Fruit fly (Drosophila melanogaster) whole organism, embryonic: ENCODE results near the gene eEF1alpha2.

ENCODE experiments used
- C15 ChIP-seq: fragments of 200-800 bp; sonication (Bioruptor generic); IDR thresholded peaks from 3 replicates; pipeline ENCODE4 v1.3.6; 2022; ENCODE audit warnings: missing biosample characterization, missing genetic modification characterization
- CG10431 ChIP-seq: fragments of 200-800 bp; sonication (Bioruptor generic); optimal IDR thresholded peaks from 3 replicates; lab custom pipeline; 2018; ENCODE audit warnings: missing biosample characterization, mild to moderate bottlenecking, missing genetic modification characterization
- CG11560 ChIP-seq: fragments of 200-800 bp; sonication (Bioruptor generic); IDR thresholded peaks from 3 replicates; pipeline ENCODE4 v1.3.6; 2022; ENCODE audit warnings: missing biosample characterization, missing genetic modification characterization
- CG12391 ChIP-seq: fragments of 200-800 bp; sonication (Bioruptor generic); optimal IDR thresholded peaks from 3 replicates; lab custom pipeline; 2018; ENCODE audit warnings: missing biosample characterization, mild to moderate bottlenecking, missing genetic modification characterization, moderate library complexity
- CG12942 ChIP-seq: fragments of 200-800 bp; sonication (Bioruptor generic); optimal IDR thresholded peaks from 3 replicates; lab custom pipeline; 2016; ENCODE audit warnings: missing biosample characterization, missing genetic modification characterization
- CG13624 ChIP-seq: fragments of 200-800 bp; sonication (Bioruptor generic); optimal IDR thresholded peaks from 2 replicates; lab custom pipeline; 2016; ENCODE audit warnings: missing biosample characterization, missing genetic modification characterization
- CG13775 ChIP-seq: fragments of 200-800 bp; sonication (Bioruptor generic); optimal IDR thresholded peaks from 3 replicates; lab custom pipeline; 2017; ENCODE audit warnings: missing biosample characterization, mild to moderate bottlenecking, missing genetic modification characterization
- CG15479 ChIP-seq: fragments of 200-800 bp; sonication (Bioruptor generic); optimal IDR thresholded peaks from 3 replicates; lab custom pipeline; 2019; ENCODE audit warnings: missing biosample characterization, mild to moderate bottlenecking, missing genetic modification characterization, moderate library complexity
- CG17328 ChIP-seq: fragments of 200-800 bp; sonication (Bioruptor generic); IDR thresholded peaks from 2 replicates; pipeline ENCODE4 v1.3.6; 2022; ENCODE audit warnings: missing biosample characterization, missing genetic modification characterization
- CG17829 ChIP-seq: fragments of 200-800 bp; optimal IDR thresholded peaks from 2 replicates; lab custom pipeline; 2019; ENCODE audit warnings: missing biosample characterization, mild to moderate bottlenecking, missing genetic modification characterization, moderate library complexity
- CG2202 ChIP-seq: fragments of 200-800 bp; sonication (Bioruptor generic); optimal IDR thresholded peaks from 2 replicates; lab custom pipeline; 2018; ENCODE audit warnings: missing biosample characterization, mild to moderate bottlenecking, missing genetic modification characterization
- CG3281 ChIP-seq: fragments of 200-800 bp; sonication (Bioruptor generic); optimal IDR thresholded peaks from 3 replicates; lab custom pipeline; 2017; ENCODE audit warnings: missing biosample characterization, mild to moderate bottlenecking, missing genetic modification characterization
- CG34224 ChIP-seq: fragments of 200-800 bp; sonication (Bioruptor generic); IDR thresholded peaks from 3 replicates; pipeline ENCODE4 v1.3.6; 2022; ENCODE audit warnings: missing biosample characterization, missing genetic modification characterization; ENCODE audit not compliant: partially characterized antibody
- CG43689 ChIP-seq: fragments of 200-800 bp; sonication (Bioruptor generic); IDR thresholded peaks from 2 replicates; pipeline ENCODE4 v1.3.6; 2022; ENCODE audit warnings: missing biosample characterization, missing genetic modification characterization
- CG6689 ChIP-seq: fragments of 200-800 bp; sonication (Bioruptor generic); IDR thresholded peaks from 2 replicates; pipeline ENCODE4 v1.3.6; 2022; ENCODE audit warnings: missing biosample characterization, missing genetic modification characterization
- CG6765 ChIP-seq: fragments of 200-800 bp; sonication (Bioruptor generic); optimal IDR thresholded peaks from 3 replicates; lab custom pipeline; 2017; ENCODE audit warnings: missing biosample characterization, mild to moderate bottlenecking, missing genetic modification characterization
- CG8944 ChIP-seq: fragments of 200-800 bp; sonication (Bioruptor generic); optimal IDR thresholded peaks from 3 replicates; lab custom pipeline; 2016; ENCODE audit warnings: missing biosample characterization, missing genetic modification characterization
- Dek ChIP-seq: fragments of 200-800 bp; sonication (Bioruptor generic); optimal IDR thresholded peaks from 3 replicates; lab custom pipeline; 2019; ENCODE audit warnings: missing biosample characterization, mild to moderate bottlenecking, missing genetic modification characterization, moderate library complexity
- E2f1 ChIP-seq: fragments of 200-800 bp; sonication (Bioruptor generic); IDR thresholded peaks from 2 replicates; pipeline ENCODE4 v1.3.6; 2022; ENCODE audit warnings: missing biosample characterization, missing genetic modification characterization
- HLH3B ChIP-seq: fragments of 200-800 bp; sonication (Bioruptor generic); IDR thresholded peaks from 2 replicates; pipeline ENCODE4 v1.3.6; 2022; ENCODE audit warnings: missing biosample characterization, missing genetic modification characterization
- HLH4C ChIP-seq: fragments of 200-800 bp; sonication (Bioruptor generic); IDR thresholded peaks from 3 replicates; pipeline ENCODE4 v1.3.6; 2022; ENCODE audit warnings: missing biosample characterization, missing genetic modification characterization; ENCODE audit not compliant: partially characterized antibody
- HLH54F ChIP-seq: fragments of 200-800 bp; sonication (Bioruptor generic); optimal IDR thresholded peaks from 3 replicates; lab custom pipeline; 2016; ENCODE audit warnings: missing biosample characterization, missing genetic modification characterization
- Hmx ChIP-seq: fragments of 200-800 bp; sonication (Bioruptor generic); optimal IDR thresholded peaks from 2 replicates; lab custom pipeline; 2016; ENCODE audit warnings: missing biosample characterization, missing genetic modification characterization
- Hr51 ChIP-seq, 2 experiments: fragments of 200-800 bp; sonication (Bioruptor generic); optimal IDR thresholded peaks; 2 replicates in 1 of 2; 3 replicates in 1 of 2; lab custom pipeline; 2016 to 2018; ENCODE audit warnings: missing biosample characterization in 2 of 2, missing genetic modification characterization in 2 of 2, mild to moderate bottlenecking in 1 of 2, moderate library complexity in 1 of 2
- Lpt ChIP-seq: fragments of >200 bp; optimal IDR thresholded peaks from 2 replicates; lab custom pipeline; 2018; ENCODE audit warnings: missing biosample characterization, missing genetic modification characterization
- MESR4 ChIP-seq: fragments of 200-800 bp; sonication (Bioruptor generic); optimal IDR thresholded peaks from 2 replicates; lab custom pipeline; 2018; ENCODE audit warnings: missing biosample characterization, mild to moderate bottlenecking, missing genetic modification characterization, moderate library complexity
- Med ChIP-seq: fragments of 200-800 bp; sonication (Bioruptor generic); peaks from one replicate; lab custom pipeline; 2016; ENCODE audit warnings: missing biosample characterization, missing genetic modification characterization, mild to moderate bottlenecking, inconsistent platforms, moderate library complexity
- NK7.1 ChIP-seq: fragments of 200-800 bp; sonication (Bioruptor generic); optimal IDR thresholded peaks from 3 replicates; lab custom pipeline; 2016; ENCODE audit warnings: missing biosample characterization, missing genetic modification characterization
- Poxn ChIP-seq: fragments of 200-800 bp; sonication (Bioruptor generic); IDR thresholded peaks from 2 replicates; pipeline ENCODE4 v1.3.6; 2022; ENCODE audit warnings: missing biosample characterization, missing genetic modification characterization
- Stat92E ChIP-seq, 3 experiments: fragments of >200 bp in 2 of 3; fragments of 200-800 bp in 1 of 3; sonication (Bioruptor generic) in 1 of 3; optimal IDR thresholded peaks; 2 replicates each; lab custom pipeline; 2017 to 2019; ENCODE audit warnings: missing biosample characterization in 3 of 3, missing genetic modification characterization in 3 of 3, mild to moderate bottlenecking in 1 of 3, moderate library complexity in 1 of 3
- Vsx1 ChIP-seq: fragments of 200-800 bp; sonication (Bioruptor generic); optimal IDR thresholded peaks from 2 replicates; lab custom pipeline; 2017; ENCODE audit warnings: missing biosample characterization, mild to moderate bottlenecking, missing genetic modification characterization, missing genetic modification reagents
- abd-A ChIP-seq: fragments of 200-800 bp; sonication (Bioruptor generic); optimal IDR thresholded peaks from 3 replicates; lab custom pipeline; 2019; ENCODE audit warnings: missing biosample characterization, mild to moderate bottlenecking, missing genetic modification characterization, moderate library complexity
- br ChIP-seq: fragments of >200 bp; optimal IDR thresholded peaks from 2 replicates; lab custom pipeline; 2017
- cato ChIP-seq: fragments of 200-800 bp; sonication (Bioruptor generic); optimal IDR thresholded peaks from 2 replicates; lab custom pipeline; 2016; ENCODE audit warnings: missing biosample characterization, missing genetic modification characterization, borderline replicate concordance
- dmrt99B ChIP-seq: fragments of 200-800 bp; sonication (Bioruptor generic); optimal IDR thresholded peaks from 2 replicates; lab custom pipeline; 2018; ENCODE audit warnings: missing biosample characterization, mild to moderate bottlenecking, missing genetic modification characterization, moderate library complexity
- en ChIP-seq: fragments of 200-800 bp; sonication (Bioruptor generic); optimal IDR thresholded peaks from 2 replicates; lab custom pipeline; 2016; ENCODE audit warnings: missing biosample characterization, missing genetic modification characterization
- eve ChIP-seq, 2 experiments: fragments of >200 bp; optimal IDR thresholded peaks; 2 replicates each; lab custom pipeline; 2017; ENCODE audit warnings: missing biosample characterization in 2 of 2, missing genetic modification characterization in 2 of 2
- gem ChIP-seq: fragments of 200-800 bp; sonication (Bioruptor generic); optimal IDR thresholded peaks from 2 replicates; lab custom pipeline; 2019; ENCODE audit warnings: missing biosample characterization, mild to moderate bottlenecking, missing genetic modification characterization, moderate library complexity
- grau ChIP-seq: fragments of 200-800 bp; optimal IDR thresholded peaks from 3 replicates; lab custom pipeline; 2019; ENCODE audit warnings: missing biosample characterization, mild to moderate bottlenecking, missing genetic modification characterization, moderate library complexity
- ham ChIP-seq: fragments of 200-800 bp; sonication (Bioruptor generic); IDR thresholded peaks from 2 replicates; pipeline ENCODE4 v1.3.6; 2022; ENCODE audit warnings: missing biosample characterization, missing genetic modification characterization
- jing ChIP-seq: fragments of 200-800 bp; sonication (Bioruptor generic); optimal IDR thresholded peaks from 2 replicates; lab custom pipeline; 2018; ENCODE audit warnings: missing biosample characterization, mild to moderate bottlenecking, missing genetic modification characterization
- nmo ChIP-seq: fragments of 200-800 bp; sonication (Bioruptor generic); optimal IDR thresholded peaks from 2 replicates; lab custom pipeline; 2018; ENCODE audit warnings: missing biosample characterization, mild to moderate bottlenecking, missing genetic modification characterization, moderate library complexity
- onecut ChIP-seq: fragments of 200-800 bp; sonication (Bioruptor generic); IDR thresholded peaks from 2 replicates; pipeline ENCODE4 v1.3.6; 2022; ENCODE audit warnings: missing biosample characterization, missing genetic modification characterization
- phol ChIP-seq: fragments of 200-800 bp; sonication (Bioruptor generic); optimal IDR thresholded peaks from 3 replicates; lab custom pipeline; 2018; ENCODE audit warnings: missing biosample characterization, mild to moderate bottlenecking, missing genetic modification characterization, moderate library complexity
- pnt ChIP-seq: fragments of 200-800 bp; sonication (Bioruptor generic); optimal IDR thresholded peaks from 3 replicates; lab custom pipeline; 2016; ENCODE audit warnings: missing biosample characterization, missing genetic modification characterization
- rib ChIP-seq: fragments of 200-800 bp; sonication (Bioruptor generic); IDR thresholded peaks from 2 replicates; pipeline ENCODE4 v1.3.6; 2022; ENCODE audit warnings: missing biosample characterization, missing genetic modification characterization
- row ChIP-seq: fragments of 200-800 bp; sonication (Bioruptor generic); IDR thresholded peaks from 3 replicates; pipeline ENCODE4 v1.3.6; 2022; ENCODE audit warnings: missing biosample characterization, missing genetic modification characterization
- slp2 ChIP-seq: fragments of 200-800 bp; sonication (Bioruptor generic); optimal IDR thresholded peaks from 2 replicates; lab custom pipeline; 2016; ENCODE audit warnings: missing biosample characterization, missing genetic modification characterization
- ttk ChIP-seq: fragments of 200-800 bp; sonication (Bioruptor generic); IDR thresholded peaks from 2 replicates; pipeline ENCODE4 v2.1.2; 2022; ENCODE audit warnings: missing biosample characterization, missing genetic modification characterization
- tup ChIP-seq: fragments of 200-800 bp; sonication (Bioruptor generic); optimal IDR thresholded peaks from 2 replicates; lab custom pipeline; 2016; ENCODE audit warnings: missing biosample characterization, mild to moderate bottlenecking, missing genetic modification characterization, moderate library complexity
- tx ChIP-seq: fragments of 200-800 bp; sonication (Bioruptor generic); optimal IDR thresholded peaks from 2 replicates; lab custom pipeline; 2016; ENCODE audit warnings: missing biosample characterization, missing genetic modification characterization
- zfh2 ChIP-seq: fragments of 200-800 bp; sonication (Bioruptor generic); optimal IDR thresholded peaks from 2 replicates; lab custom pipeline; 2016; ENCODE audit warnings: missing biosample characterization, missing genetic modification characterization

eEF1alpha2 gene

DNA sequence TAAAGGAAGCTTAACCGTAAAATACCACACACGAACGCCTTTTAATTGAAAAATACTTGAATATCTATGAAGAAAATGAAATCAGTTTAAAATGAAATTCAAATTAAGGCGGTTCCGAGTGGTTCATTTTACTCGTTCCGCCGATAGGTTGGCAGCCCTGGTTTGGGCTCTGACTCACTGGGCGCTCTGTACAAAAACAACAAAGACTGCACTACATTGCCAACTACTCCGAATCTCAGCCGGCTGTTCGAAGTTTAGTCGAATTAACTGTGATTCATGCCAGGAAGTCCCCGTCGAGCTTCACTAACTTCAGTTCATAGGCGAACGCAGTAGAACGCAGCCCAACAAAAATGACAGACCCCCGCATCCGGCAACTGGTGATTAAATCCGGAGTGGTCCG lies 5.0 kb downstream of the eEF1alpha2 start, which contains the start of gene Tbca (continued):
- TF ChIP-seq ham (no peak), tx (GFP tag; lab: Kevin White, UChicago) (no peak), Med (GFP tag; lab: Kevin White, UChicago) (peak; percentile 41), en (no peak), CG6765 (GFP tag; lab: Kevin White, UChicago) (no peak), C15 (GFP tag; lab: Robert Waterston, UW) (no peak), CG13775 (GFP tag; lab: Kevin White, UChicago) (no peak), MESR4 (GFP tag; lab: Kevin White, UChicago) (peak; percentile 64), tup (GFP tag; lab: Kevin White, UChicago) (no peak), CG3281 (no peak), onecut (GFP tag; lab: Robert Waterston, UW) (no peak), HLH4C (GFP tag; lab: Robert Waterston, UW) (no peak; the same call in 2 of the 3 replicates), E2f1 (no peak), CG10431 (GFP tag; lab: Kevin White, UChicago) (no peak), CG8944 (GFP tag; lab: Kevin White, UChicago) (no peak), Stat92E (GFP tag; optimal IDR thresholded peaks at IDR 0.05; lab: Kevin White, UChicago) (no peak), CG11560 (tag; lab: Robert Waterston, UW) (no peak), ttk (GFP tag; lab: Robert Waterston, UW) (no peak), CG12942 (no peak), slp2 (GFP tag; lab: Kevin White, UChicago) (no peak), CG13624 (GFP tag; lab: Kevin White, UChicago) (no peak), abd-A (no peak), pnt (GFP tag; lab: Kevin White, UChicago) (no peak), rib (no peak), zfh2 (GFP tag; lab: Kevin White, UChicago) (no peak), Hmx (no peak), HLH3B (GFP tag; lab: Robert Waterston, UW) (no peak), HLH54F (GFP tag; lab: Kevin White, UChicago) (no peak), Vsx1 (GFP tag; lab: Kevin White, UChicago) (no peak), dmrt99B (tag; lab: Kevin White, UChicago) (no peak), CG12391 (no peak), Dek (tag; lab: Kevin White, UChicago) (no peak), grau (tag; lab: Kevin White, UChicago) (no peak), jing (GFP tag; lab: Kevin White, UChicago) (no peak), Lpt (GFP tag; lab: Kevin White, UChicago) (no peak), gem (tag; lab: Kevin White, UChicago) (no peak), Poxn (no peak), CG43689 (GFP tag; lab: Robert Waterston, UW) (no peak), cato (GFP tag; lab: Kevin White, UChicago) (no peak), row (peak; percentile 19; the same call in 1 of the 3 replicates), NK7.1 (GFP tag; lab: Kevin White, UChicago) (no peak), phol (tag; lab: Kevin White, UChicago) (no peak), CG34224 (peak; percentile 63; the same call in 2 of the 3 replicates), br (no peak), CG17328 (0 out of 2 replicates have a peak, but pooled peaks have one; percentile 16), CG15479 (GFP tag; lab: Kevin White, UChicago) (no peak), nmo (GFP tag; lab: Kevin White, UChicago) (peak; percentile 4), CG17829 (tag; lab: Kevin White, UChicago) (peak; percentile 9), CG2202 (tag; lab: Kevin White, UChicago) (no peak), Hr51 (GFP tag; optimal IDR thresholded peaks at IDR 0.05; lab: Kevin White, UChicago) (no peak), CG6689 (GFP tag; lab: Robert Waterston, UW) (no peak), eve (GFP tag; optimal IDR thresholded peaks at IDR 0.05; lab: Kevin White, UChicago) (no peak)
